Worm (Caenorhabditis elegans): Measurements from ENCODE around the gene panl-3.
A peak's percentile ranks its signal among the peaks of the same experiment; 100 is the strongest.

Gene panl-3

ce11 chrIII:9802045-9802444 lies 16.8 kb upstream of the panl-3 start:
- TF ChIP-seq ama-1 (optimal IDR thresholded peaks at IDR 0.05) = no peak

ce11 chrIII:9804997-9805610 lies 13.8 kb upstream of the panl-3 start, which contains the start of gene riok-3:
Gene riok-3 (minus strand): TSS chrIII:9805011.
- no peak for TF ChIP-seq pqm-1 (tag; optimal IDR thresholded peaks at IDR 0.05)
- TF ChIP-seq npax-4 (tag; optimal IDR thresholded peaks at IDR 0.05) = no peak
- TF ChIP-seq K09A11.1 (tag; optimal IDR thresholded peaks at IDR 0.05; ENCODE audit: insufficient read depth) = no peak
- TF ChIP-seq ceh-48 (tag; optimal IDR thresholded peaks at IDR 0.05) = peak; percentile 13

- TF ChIP-seq fkh-6 (tag; optimal IDR thresholded peaks at IDR 0.05) (no peak), elt-2 (tag; optimal IDR thresholded peaks at IDR 0.05) (no peak), lim-6 (tag; optimal IDR thresholded peaks at IDR 0.05) (no peak), gmeb-2 (tag; optimal IDR thresholded peaks at IDR 0.05) (no peak), syd-9 (tag; optimal IDR thresholded peaks at IDR 0.05) (no peak), dve-1 (tag; optimal IDR thresholded peaks at IDR 0.05) (no peak), ref-2 (tag; optimal IDR thresholded peaks at IDR 0.05) (no peak), pag-3 (tag; optimal IDR thresholded peaks at IDR 0.05; ENCODE audit: borderline replicate concordance) (no peak), unc-86 (tag; optimal IDR thresholded peaks at IDR 0.05) (no peak), rnt-1 (tag; optimal IDR thresholded peaks at IDR 0.05) (no peak), fax-1 (tag; optimal IDR thresholded peaks at IDR 0.05) (no peak), hlh-8 (tag; optimal IDR thresholded peaks at IDR 0.05) (no peak), ceh-34 (tag; optimal IDR thresholded peaks at IDR 0.05) (no peak), ceh-45 (GFP tag; IDR thresholded peaks at IDR 0.05) (no peak), nhr-11 (tag; optimal IDR thresholded peaks at IDR 0.05) (no peak), ztf-16 (tag; optimal IDR thresholded peaks at IDR 0.05) (no peak), ceh-18 (tag; optimal IDR thresholded peaks at IDR 0.05) (no peak)
These were observed 11.8 kb upstream of the panl-3 start, which contains the start of gene ZK632.4 for ce11 chrIII:9806968-9807559. Gene ZK632.4 (minus strand): TSS chrIII:9807454.

ce11 chrIII:9807560-9808046 lies 11.3 kb upstream of the panl-3 start:
- TF ChIP-seq hlh-30 (tag; optimal IDR thresholded peaks at IDR 0.05; ENCODE audit: insufficient read depth) = peak; percentile 17
- no peak for TF ChIP-seq ceh-14 (tag; optimal IDR thresholded peaks at IDR 0.05)

ce11 chrIII:9808179-9808578 lies 10.7 kb upstream of the panl-3 start, which contains the start of gene gtap-2:
Gene gtap-2 (plus strand): TSS chrIII:9808544.
- TF ChIP-seq unc-3 (GFP tag; conservative IDR thresholded peaks at IDR 0.05) = no peak
- TF ChIP-seq unc-3 (tag; optimal IDR thresholded peaks at IDR 0.05) = no peak
- no peak for TF ChIP-seq dve-1 (tag; optimal IDR thresholded peaks at IDR 0.05)
- peak; percentile 70 for TF ChIP-seq hlh-8 (tag; optimal IDR thresholded peaks at IDR 0.05)
- TF ChIP-seq ceh-31 (tag; optimal IDR thresholded peaks at IDR 0.05) = peak; percentile 68
- peak; percentile 50 for TF ChIP-seq tbx-7 (tag; optimal IDR thresholded peaks at IDR 0.05)
- TF ChIP-seq ets-4 (tag; optimal IDR thresholded peaks at IDR 0.05) = peak; percentile 54
- no peak for TF ChIP-seq elt-4 (tag; optimal IDR thresholded peaks at IDR 0.05)
- peak; percentile 73 for TF ChIP-seq zip-5 (tag; optimal IDR thresholded peaks at IDR 0.05)
- TF ChIP-seq odd-2 (tag; optimal IDR thresholded peaks at IDR 0.05) = no peak
- no peak for TF ChIP-seq fkh-6 (tag; optimal IDR thresholded peaks at IDR 0.05)
- TF ChIP-seq hlh-30 (tag; optimal IDR thresholded peaks at IDR 0.05; ENCODE audit: insufficient read depth) = no peak
- TF ChIP-seq elt-2 (tag; optimal IDR thresholded peaks at IDR 0.05) = peak; percentile 45
- peak; percentile 48 for TF ChIP-seq fax-1 (tag; optimal IDR thresholded peaks at IDR 0.05)
- no peak for TF ChIP-seq npax-4 (tag; optimal IDR thresholded peaks at IDR 0.05)
- TF ChIP-seq sox-4 (tag; optimal IDR thresholded peaks at IDR 0.05) = no peak
- no peak for TF ChIP-seq hlh-6 (tag; optimal IDR thresholded peaks at IDR 0.05)
- TF ChIP-seq pat-9 (tag; optimal IDR thresholded peaks at IDR 0.05) = no peak
- TF ChIP-seq Y22D7AL.16 (tag; optimal IDR thresholded peaks at IDR 0.05) = no peak
- peak; percentile 65 for TF ChIP-seq ceh-2 (tag; optimal IDR thresholded peaks at IDR 0.05)
- TF ChIP-seq unc-86 (tag; optimal IDR thresholded peaks at IDR 0.05) = peak; percentile 16
- TF ChIP-seq tbx-2 (tag; optimal IDR thresholded peaks at IDR 0.05) = peak; percentile 77
- TF ChIP-seq C38D4.7 (GFP tag; optimal IDR thresholded peaks at IDR 0.05) = no peak
- no peak for TF ChIP-seq ttx-3 (tag; optimal IDR thresholded peaks at IDR 0.05)
- peak; percentile 5 for TF ChIP-seq ceh-14 (tag; optimal IDR thresholded peaks at IDR 0.05)

Data from whole organism, late embryonic.